Worm (Caenorhabditis elegans) whole organism, mixed stage, embryonic: ENCODE results near the gene F10E9.12.

Experiments
- blmp-1 ChIP-seq: fragments of 150-350 bp; optimal IDR thresholded peaks from 2 replicates; lab custom pipeline; 2014; ENCODE audit warnings: missing biosample characterization, missing genetic modification characterization
- cnd-1 ChIP-seq: fragments of 200-800 bp; sonication (Bioruptor generic); optimal IDR thresholded peaks from 2 replicates; lab custom pipeline; 2018; ENCODE audit warnings: mild to moderate bottlenecking, missing genetic modification characterization, missing compliant biosample characterization
- elt-3 ChIP-seq: fragments of 150-350 bp; optimal IDR thresholded peaks from 2 replicates; lab custom pipeline; 2014; ENCODE audit warnings: missing biosample characterization, missing genetic modification characterization
- nhr-237 ChIP-seq: fragments of 150-350 bp; optimal IDR thresholded peaks from 2 replicates; lab custom pipeline; 2014; ENCODE audit warnings: missing biosample characterization, missing genetic modification characterization
- nhr-28 ChIP-seq: fragments of 150-350 bp; optimal IDR thresholded peaks from 2 replicates; lab custom pipeline; 2014; ENCODE audit warnings: missing biosample characterization, missing genetic modification characterization
- nhr-76 ChIP-seq: sonication (generic microtip); optimal IDR thresholded peaks from 2 replicates; lab custom pipeline; 2017; ENCODE audit warnings: missing biosample characterization, missing genetic modification characterization
- pha-4 ChIP-seq: fragments of 150-350 bp; optimal IDR thresholded peaks from 2 replicates; lab custom pipeline; 2018; ENCODE audit warnings: missing biosample characterization, missing genetic modification reagents, missing genetic modification characterization
- sem-2 ChIP-seq: fragments of 200-800 bp; sonication (Bioruptor generic); optimal IDR thresholded peaks from 2 replicates; lab custom pipeline; 2018; ENCODE audit warnings: mild to moderate bottlenecking, missing genetic modification characterization, missing compliant biosample characterization
- snpc-4 ChIP-seq: fragments of 150-350 bp; optimal IDR thresholded peaks from 2 replicates; lab custom pipeline; 2014; ENCODE audit warnings: missing biosample characterization, missing genetic modification characterization
- unc-62 ChIP-seq: fragments of 150-350 bp; optimal IDR thresholded peaks from 2 replicates; lab custom pipeline; 2014; ENCODE audit warnings: missing biosample characterization, missing genetic modification reagents, missing genetic modification characterization

DNA sequence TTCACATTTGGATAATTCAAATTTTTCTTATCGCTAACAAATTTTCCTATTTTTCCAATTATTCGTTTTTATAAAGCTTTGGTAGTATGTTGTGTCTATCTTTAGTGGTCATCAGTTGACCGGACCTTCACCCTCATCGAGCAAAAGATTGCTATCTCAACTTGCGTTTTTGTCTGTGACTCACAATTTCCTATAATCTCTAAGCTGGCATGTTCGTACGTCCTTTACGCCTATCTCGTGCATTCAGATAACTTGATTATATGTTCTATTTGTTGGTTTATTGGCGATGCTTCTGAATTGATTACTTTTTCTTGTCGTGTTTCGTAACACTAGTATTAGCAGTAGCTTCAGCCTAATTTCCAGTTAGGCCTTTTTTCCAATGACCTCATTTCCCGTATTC lies 44.8 kb upstream of the F10E9.12 start:
- no peak for TF ChIP-seq cnd-1 (tag; lab: Kevin White, UChicago)
- TF ChIP-seq pha-4, result no peak
- no peak for TF ChIP-seq nhr-237 (tag; lab: Kevin White, UChicago)
- no peak for TF ChIP-seq nhr-76 (tag; lab: Kevin White, UChicago)
- no peak for TF ChIP-seq snpc-4 (tag; lab: Kevin White, UChicago)
- TF ChIP-seq blmp-1, result no peak
- TF ChIP-seq sem-2 (GFP tag; lab: Kevin White, UChicago), result no peak
- TF ChIP-seq nhr-28, result no peak
- TF ChIP-seq elt-3 (tag; lab: Kevin White, UChicago), result no peak
- no peak for TF ChIP-seq unc-62 (GFP tag; lab: Kevin White, UChicago)
